Fruit fly (Drosophila melanogaster) whole organism, wandering third instar larva: ENCODE measurements around the gene Ccdc85.

Experiments used
- Abd-B ChIP-seq: fragments of >200 bp; optimal IDR thresholded peaks from 2 replicates; lab custom pipeline; 2017; ENCODE audit warnings: missing biosample characterization, missing genetic modification characterization
- CG32264 ChIP-seq: fragments of 200-800 bp; sonication (Bioruptor generic); optimal IDR thresholded peaks from 2 replicates; lab custom pipeline; 2016; ENCODE audit warnings: missing biosample characterization, missing genetic modification characterization
- Dfd ChIP-seq: fragments of >200 bp; optimal IDR thresholded peaks from 2 replicates; lab custom pipeline; 2017; ENCODE audit warnings: missing biosample characterization, missing genetic modification characterization
- Mio ChIP-seq: sonication (Bioruptor generic); optimal IDR thresholded peaks from 2 replicates; lab custom pipeline; 2016; ENCODE audit warnings: missing biosample characterization, missing genetic modification characterization
- br ChIP-seq: fragments of 200-800 bp; sonication (Bioruptor generic); optimal IDR thresholded peaks from 2 replicates; lab custom pipeline; 2016; ENCODE audit warnings: missing biosample characterization, missing genetic modification characterization
- brk ChIP-seq: fragments of 200-800 bp; sonication (Bioruptor generic); optimal IDR thresholded peaks from 2 replicates; lab custom pipeline; 2016; ENCODE audit warnings: missing biosample characterization, mild to moderate bottlenecking, missing genetic modification characterization
- dl ChIP-seq, 2 experiments: fragments of 175-275, 200-275 bp in 1 of 2; fragments of 200-275 bp in 1 of 2; sonication (Bioruptor generic); optimal IDR thresholded peaks; lab custom pipeline; 2018; ENCODE audit warnings: mild to moderate bottlenecking in 2 of 2, missing biosample characterization in 2 of 2, missing genetic modification characterization in 2 of 2, moderate library complexity in 2 of 2; ENCODE audit not compliant: partially characterized antibody in 2 of 2, insufficient read depth in 1 of 2
- fru ChIP-seq: fragments of 200-800 bp; sonication (Bioruptor generic); optimal IDR thresholded peaks from 3 replicates; lab custom pipeline; 2016; ENCODE audit warnings: missing biosample characterization, mild to moderate bottlenecking, missing genetic modification characterization
- h ChIP-seq: fragments of 200-800 bp; sonication (Bioruptor generic); optimal IDR thresholded peaks from 3 replicates; lab custom pipeline; 2016; ENCODE audit warnings: missing biosample characterization, mild to moderate bottlenecking, missing genetic modification characterization
- jim ChIP-seq: fragments of 175-275, 200-325 bp; sonication (Bioruptor generic); optimal IDR thresholded peaks from 2 replicates; lab custom pipeline; 2016; ENCODE audit warnings: missing biosample characterization, mild to moderate bottlenecking, missing genetic modification characterization
- lola ChIP-seq: fragments of >200 bp; optimal IDR thresholded peaks from 2 replicates; lab custom pipeline; 2017; ENCODE audit warnings: missing biosample characterization, missing genetic modification characterization
- psq ChIP-seq: fragments of 200-800 bp; sonication (Bioruptor generic); optimal IDR thresholded peaks from 3 replicates; lab custom pipeline; 2017; ENCODE audit warnings: missing biosample characterization, mild to moderate bottlenecking, missing genetic modification characterization, moderate library complexity
- sage ChIP-seq: fragments of 200-800 bp; sonication (Bioruptor generic); optimal IDR thresholded peaks from 2 replicates; lab custom pipeline; 2016; ENCODE audit warnings: missing biosample characterization, mild to moderate bottlenecking, missing genetic modification characterization
- usp ChIP-seq: fragments of >200 bp; optimal IDR thresholded peaks from 2 replicates; lab custom pipeline; 2017; ENCODE audit warnings: missing biosample characterization, missing genetic modification characterization

DNA sequence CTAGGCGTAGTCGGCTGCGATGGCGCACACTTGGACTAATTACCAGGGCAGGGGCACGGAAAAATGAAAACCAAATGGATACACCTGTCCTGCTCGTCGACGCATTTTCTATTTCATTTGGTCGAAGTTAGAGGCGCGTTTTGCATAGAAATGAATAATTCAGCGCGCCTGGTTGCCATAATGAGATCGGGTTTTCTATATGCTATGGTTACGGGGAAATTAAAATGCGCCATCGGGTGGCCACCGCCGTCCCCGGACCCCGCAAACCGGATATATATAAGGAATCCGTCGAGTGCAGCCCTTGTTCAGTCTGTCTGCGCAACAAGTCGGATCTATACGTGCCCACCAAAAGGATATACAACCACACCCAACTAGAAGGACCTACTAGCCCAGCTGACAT lies 44.6 kb downstream of the Ccdc85 start, which contains the start of gene FASN2:
- TF ChIP-seq h (GFP tag; lab: Kevin White, UChicago), result no peak
- TF ChIP-seq jim (GFP tag; lab: Kevin White, UChicago), result no peak
- no peak for TF ChIP-seq usp (GFP tag; lab: Kevin White, UChicago)
- no peak for TF ChIP-seq brk (GFP tag; lab: Kevin White, UChicago)
- TF ChIP-seq psq (GFP tag; lab: Kevin White, UChicago), result no peak
- TF ChIP-seq Abd-B, result no peak
- no peak for TF ChIP-seq br
- TF ChIP-seq lola (GFP tag; lab: Kevin White, UChicago), result no peak
- no peak for TF ChIP-seq Dfd (GFP tag; lab: Kevin White, UChicago)
- no peak for TF ChIP-seq fru (GFP tag; lab: Kevin White, UChicago)
- TF ChIP-seq Mio (GFP tag; lab: Kevin White, UChicago), result no peak
- no peak for TF ChIP-seq dl (GFP tag; optimal IDR thresholded peaks at IDR 0.05; lab: Kevin White, UChicago; ENCODE audit: insufficient read depth in 1 of 2, partially characterized antibody in 2 of 2)
- no peak for TF ChIP-seq sage (GFP tag; lab: Kevin White, UChicago)
- no peak for TF ChIP-seq CG32264 (GFP tag; lab: Kevin White, UChicago)
